Fruit fly (Drosophila melanogaster) whole organism, embryonic: ENCODE data around the gene CG10341.
A peak's percentile ranks its signal among the peaks of the same experiment; 100 is the strongest.

Experiments
- Atf6 ChIP-seq: fragments of 200-800 bp; sonication (Bioruptor generic); IDR thresholded peaks from 2 replicates; pipeline ENCODE4 v1.3.6; 2022; ENCODE audit warnings: missing biosample characterization, missing genetic modification characterization
- CG10366 ChIP-seq: fragments of 200-800 bp; sonication (Bioruptor generic); IDR thresholded peaks from 2 replicates; pipeline ENCODE4 v1.3.6; 2022; ENCODE audit warnings: missing biosample characterization, missing genetic modification characterization
- CG10543 ChIP-seq: fragments of 200-800 bp; sonication (Bioruptor generic); optimal IDR thresholded peaks from 3 replicates; lab custom pipeline; 2017; ENCODE audit warnings: missing biosample characterization, mild to moderate bottlenecking, missing genetic modification characterization, moderate library complexity
- CG10654 ChIP-seq: fragments of 200-800 bp; sonication (Bioruptor generic); optimal IDR thresholded peaks from 2 replicates; lab custom pipeline; 2016; ENCODE audit warnings: missing biosample characterization, missing genetic modification characterization
- CG12219 ChIP-seq: fragments of 200-800 bp; sonication (Bioruptor generic); optimal IDR thresholded peaks from 3 replicates; lab custom pipeline; 2018; ENCODE audit warnings: missing biosample characterization, mild to moderate bottlenecking, missing genetic modification characterization
- CG13296 ChIP-seq: fragments of 200-800 bp; sonication (Bioruptor generic); optimal IDR thresholded peaks from 3 replicates; lab custom pipeline; 2018; ENCODE audit warnings: missing biosample characterization, mild to moderate bottlenecking, missing genetic modification characterization
- CG13424 ChIP-seq: fragments of 200-800 bp; sonication (Bioruptor generic); optimal IDR thresholded peaks from 2 replicates; lab custom pipeline; 2019; ENCODE audit warnings: missing biosample characterization, mild to moderate bottlenecking, missing genetic modification characterization, moderate library complexity
- CG13894 ChIP-seq: fragments of 200-800 bp; sonication (Bioruptor generic); optimal IDR thresholded peaks from 3 replicates; lab custom pipeline; 2018; ENCODE audit warnings: missing biosample characterization, mild to moderate bottlenecking, missing genetic modification characterization, moderate library complexity
- CG14441 ChIP-seq: fragments of 200-800 bp; sonication (Bioruptor generic); IDR thresholded peaks from 2 replicates; pipeline ENCODE4 v1.3.6; 2022; ENCODE audit warnings: missing biosample characterization, missing genetic modification characterization
- CG14860 ChIP-seq: fragments of 200-800 bp; sonication (Bioruptor generic); IDR thresholded peaks from 3 replicates; pipeline ENCODE4 v1.3.6; 2022; ENCODE audit warnings: missing biosample characterization, missing genetic modification characterization; ENCODE audit not compliant: partially characterized antibody
- CG2199 ChIP-seq: fragments of 200-800 bp; sonication (Bioruptor generic); IDR thresholded peaks from 3 replicates; pipeline ENCODE4 v1.3.6; 2022; ENCODE audit warnings: missing biosample characterization, missing genetic modification characterization
- CG34224 ChIP-seq: fragments of 200-800 bp; sonication (Bioruptor generic); IDR thresholded peaks from 3 replicates; pipeline ENCODE4 v1.3.6; 2022; ENCODE audit warnings: missing biosample characterization, missing genetic modification characterization; ENCODE audit not compliant: partially characterized antibody
- CG3847 ChIP-seq: fragments of 200-800 bp; sonication (Bioruptor generic); IDR thresholded peaks from 2 replicates; pipeline ENCODE4 v1.3.6; 2022; ENCODE audit warnings: missing biosample characterization, missing genetic modification characterization
- CG4617 ChIP-seq: fragments of 200-800 bp; sonication (Bioruptor generic); optimal IDR thresholded peaks from 3 replicates; lab custom pipeline; 2016; ENCODE audit warnings: missing biosample characterization, missing genetic modification characterization, borderline replicate concordance
- CG6175 ChIP-seq: fragments of 200-800 bp; sonication (Bioruptor generic); IDR thresholded peaks from 3 replicates; pipeline ENCODE4 v1.3.6; 2022; ENCODE audit warnings: missing biosample characterization, missing genetic modification characterization
- CG6683 ChIP-seq: fragments of 200-800 bp; sonication (Bioruptor generic); optimal IDR thresholded peaks from 2 replicates; lab custom pipeline; 2017; ENCODE audit warnings: missing biosample characterization, mild to moderate bottlenecking, missing genetic modification characterization, missing genetic modification reagents
- CG7963 ChIP-seq: fragments of 200-800 bp; sonication (Bioruptor generic); IDR thresholded peaks from 3 replicates; pipeline ENCODE4 v1.3.6; 2022; ENCODE audit warnings: missing biosample characterization, missing genetic modification characterization; ENCODE audit not compliant: partially characterized antibody
- CG8290 ChIP-seq, 3 experiments: fragments of 200-800 bp; sonication (Bioruptor generic); optimal IDR thresholded peaks; 2 replicates each; lab custom pipeline; 2016 to 2019; ENCODE audit warnings: missing biosample characterization in 3 of 3, missing genetic modification characterization in 3 of 3, mild to moderate bottlenecking in 2 of 3, moderate library complexity in 1 of 3
- CG9215 ChIP-seq: fragments of 200-800 bp; sonication (Bioruptor generic); IDR thresholded peaks from 2 replicates; pipeline ENCODE4 v1.3.6; 2022; ENCODE audit warnings: missing biosample characterization, missing genetic modification characterization
- Ets65A ChIP-seq: fragments of 200-800 bp; sonication (Bioruptor generic); peaks from one replicate; lab custom pipeline; 2016; ENCODE audit warnings: missing biosample characterization, missing genetic modification characterization
- Fer1 ChIP-seq: fragments of 200-800 bp; sonication (Bioruptor generic); optimal IDR thresholded peaks from 2 replicates; lab custom pipeline; 2017; ENCODE audit warnings: missing biosample characterization, mild to moderate bottlenecking, missing genetic modification characterization
- Fer3 ChIP-seq: fragments of 200-800 bp; sonication (Bioruptor generic); optimal IDR thresholded peaks from 2 replicates; lab custom pipeline; 2018; ENCODE audit warnings: missing biosample characterization, mild to moderate bottlenecking, missing genetic modification characterization, moderate library complexity
- NC2α ChIP-seq: fragments of 200-800 bp; sonication (Bioruptor generic); optimal IDR thresholded peaks from 2 replicates; lab custom pipeline; 2016; ENCODE audit warnings: missing biosample characterization, missing genetic modification characterization
- NFAT ChIP-seq: fragments of 200-800 bp; sonication (Bioruptor generic); IDR thresholded peaks from 2 replicates; pipeline ENCODE4 v1.3.6; 2022; ENCODE audit warnings: missing biosample characterization, missing genetic modification characterization
- Neu2 ChIP-seq: fragments of 200-800 bp; sonication (Bioruptor generic); optimal IDR thresholded peaks from 3 replicates; lab custom pipeline; 2016; ENCODE audit warnings: missing biosample characterization, missing genetic modification characterization, borderline replicate concordance
- Optix ChIP-seq: fragments of 200-800 bp; sonication (Bioruptor generic); IDR thresholded peaks from 3 replicates; pipeline ENCODE4 v1.3.6; 2022; ENCODE audit warnings: missing biosample characterization, missing genetic modification characterization
- PHDP ChIP-seq: fragments of 200-800 bp; sonication (Bioruptor generic); optimal IDR thresholded peaks from 3 replicates; lab custom pipeline; 2018; ENCODE audit warnings: missing biosample characterization, mild to moderate bottlenecking, missing genetic modification characterization, moderate library complexity
- Poxn ChIP-seq: fragments of 200-800 bp; sonication (Bioruptor generic); IDR thresholded peaks from 2 replicates; pipeline ENCODE4 v1.3.6; 2022; ENCODE audit warnings: missing biosample characterization, missing genetic modification characterization
- Ptx1 ChIP-seq: fragments of 200-800 bp; sonication (Bioruptor generic); IDR thresholded peaks from 2 replicates; pipeline ENCODE4 v1.3.6; 2022; ENCODE audit warnings: missing biosample characterization, missing genetic modification characterization
- Sox102F ChIP-seq: fragments of 200-800 bp; sonication (Bioruptor generic); optimal IDR thresholded peaks from 2 replicates; lab custom pipeline; 2018; ENCODE audit warnings: missing biosample characterization, mild to moderate bottlenecking, missing genetic modification characterization, moderate library complexity
- Spps ChIP-seq: fragments of 200-800 bp; sonication (Bioruptor generic); optimal IDR thresholded peaks from 2 replicates; lab custom pipeline; 2018; ENCODE audit warnings: missing biosample characterization, mild to moderate bottlenecking, missing genetic modification characterization
- caup ChIP-seq: fragments of 200-800 bp; sonication (Bioruptor generic); optimal IDR thresholded peaks from 3 replicates; lab custom pipeline; 2017; ENCODE audit warnings: missing biosample characterization, mild to moderate bottlenecking, missing genetic modification characterization, moderate library complexity; ENCODE audit not compliant: severe bottlenecking
- dati ChIP-seq: fragments of 200-800 bp; sonication (Bioruptor generic); IDR thresholded peaks from 2 replicates; pipeline ENCODE4 v1.3.6; 2022; ENCODE audit warnings: missing biosample characterization, missing genetic modification characterization
- dm ChIP-seq: fragments of 200-800 bp; sonication (Bioruptor generic); optimal IDR thresholded peaks from 3 replicates; lab custom pipeline; 2016; ENCODE audit warnings: missing biosample characterization, missing genetic modification characterization
- fd64A ChIP-seq: fragments of 200-800 bp; sonication (Bioruptor generic); optimal IDR thresholded peaks from 3 replicates; lab custom pipeline; 2018; ENCODE audit warnings: missing biosample characterization, mild to moderate bottlenecking, missing genetic modification characterization
- fd96Cb ChIP-seq: fragments of 200-800 bp; sonication (Bioruptor generic); optimal IDR thresholded peaks from 2 replicates; lab custom pipeline; 2018; ENCODE audit warnings: missing biosample characterization, mild to moderate bottlenecking, missing genetic modification characterization, moderate library complexity
- grau ChIP-seq: fragments of 200-800 bp; optimal IDR thresholded peaks from 3 replicates; lab custom pipeline; 2019; ENCODE audit warnings: missing biosample characterization, mild to moderate bottlenecking, missing genetic modification characterization, moderate library complexity
- gro ChIP-seq: fragments of 200-800 bp; sonication (Bioruptor generic); optimal IDR thresholded peaks from 2 replicates; lab custom pipeline; 2016; ENCODE audit warnings: missing biosample characterization, missing genetic modification characterization
- insv ChIP-seq, 2 experiments: fragments of 200-800 bp; sonication (Bioruptor generic); optimal IDR thresholded peaks; 3 replicates each; lab custom pipeline; 2016 to 2018; ENCODE audit warnings: missing biosample characterization in 2 of 2, missing genetic modification characterization in 2 of 2
- nerfin-2 ChIP-seq: fragments of 200-800 bp; sonication (Bioruptor generic); IDR thresholded peaks from 2 replicates; pipeline ENCODE4 v1.3.6; 2022; ENCODE audit warnings: missing biosample characterization, missing genetic modification characterization; ENCODE audit not compliant: partially characterized antibody
- pros ChIP-seq: fragments of 200-800 bp; sonication (Bioruptor generic); optimal IDR thresholded peaks from 3 replicates; lab custom pipeline; 2019; ENCODE audit warnings: missing biosample characterization, mild to moderate bottlenecking, missing genetic modification characterization, moderate library complexity
- sens ChIP-seq: fragments of 200-800 bp; sonication (Bioruptor generic); peaks from one replicate; lab custom pipeline; 2016; ENCODE audit warnings: missing biosample characterization, missing genetic modification characterization
- seq ChIP-seq: fragments of 200-800 bp; sonication (Bioruptor generic); IDR thresholded peaks from 2 replicates; pipeline ENCODE4 v1.3.6; 2022; ENCODE audit warnings: missing biosample characterization, missing genetic modification characterization
- sqz ChIP-seq: fragments of 200-800 bp; sonication (Bioruptor generic); optimal IDR thresholded peaks from 3 replicates; lab custom pipeline; 2018; ENCODE audit warnings: missing biosample characterization, mild to moderate bottlenecking, missing genetic modification characterization
- sug ChIP-seq: fragments of 200-800 bp; optimal IDR thresholded peaks from 2 replicates; lab custom pipeline; 2019; ENCODE audit warnings: missing biosample characterization, mild to moderate bottlenecking, missing genetic modification characterization, moderate library complexity
- ttk ChIP-seq: fragments of 200-800 bp; sonication (Bioruptor generic); IDR thresholded peaks from 2 replicates; pipeline ENCODE4 v2.1.2; 2022; ENCODE audit warnings: missing biosample characterization, missing genetic modification characterization
- vnd ChIP-seq: fragments of 200-800 bp; sonication (Bioruptor generic); IDR thresholded peaks from 3 replicates; pipeline ENCODE4 v1.3.6; 2022; ENCODE audit warnings: missing biosample characterization, missing genetic modification characterization; ENCODE audit not compliant: partially characterized antibody
- zen ChIP-seq: fragments of 200-800 bp; sonication (Bioruptor generic); optimal IDR thresholded peaks from 3 replicates; lab custom pipeline; 2018; ENCODE audit warnings: missing biosample characterization, mild to moderate bottlenecking, missing genetic modification characterization, moderate library complexity

Gene CG10341

dm6 chr2L:18693877-18694723 is 4.4 kb upstream of the CG10341 start (continued):
- TF ChIP-seq fd96Cb (tag; lab: Kevin White, UChicago) = peak; percentile 23
- TF ChIP-seq sqz (GFP tag; lab: Kevin White, UChicago) = peak; percentile 99
- peak; percentile 49 for TF ChIP-seq Sox102F (GFP tag; lab: Kevin White, UChicago)
- peak; percentile 93 for TF ChIP-seq sens (GFP tag; lab: Kevin White, UChicago)
- no peak for TF ChIP-seq CG7963 (GFP tag; lab: Robert Waterston, UW)
- TF ChIP-seq nerfin-2 (GFP tag; lab: Robert Waterston, UW) = no peak
- TF ChIP-seq CG4617 = peak; percentile 17
- TF ChIP-seq Fer1 (GFP tag; lab: Kevin White, UChicago) = peak; percentile 59
- TF ChIP-seq NFAT (GFP tag; lab: Robert Waterston, UW) = peak; percentile 76
- peak; percentile 45; the same call in 1 of the 2 replicates for TF ChIP-seq Atf6 (GFP tag; lab: Robert Waterston, UW)
- TF ChIP-seq Poxn (GFP tag; lab: Robert Waterston, UW) = no peak
- peak; percentile 84 for TF ChIP-seq CG13894 (tag; lab: Kevin White, UChicago)
- TF ChIP-seq insv (GFP tag; optimal IDR thresholded peaks at IDR 0.05; lab: Kevin White, UChicago) = no peak
- peak; percentile 76 for TF ChIP-seq gro
- TF ChIP-seq CG12219 (GFP tag; lab: Kevin White, UChicago) = peak; percentile 58
- peak; percentile 89 for TF ChIP-seq Ets65A (GFP tag; lab: Kevin White, UChicago)
- TF ChIP-seq CG6175 = no peak
- TF ChIP-seq CG14860 (GFP tag; lab: Robert Waterston, UW) = no peak
- no peak for TF ChIP-seq Spps
- TF ChIP-seq grau = peak; percentile 46
- TF ChIP-seq CG2199 (GFP tag; lab: Robert Waterston, UW) = peak; percentile 74; the same call in 2 of the 3 replicates
- no peak for TF ChIP-seq fd64A (GFP tag; lab: Kevin White, UChicago)
- peak; percentile 100 for TF ChIP-seq sug
- TF ChIP-seq CG10543 (GFP tag; lab: Kevin White, UChicago) = peak; percentile 79
- peak; percentile 17 for TF ChIP-seq NC2α (GFP tag; lab: Kevin White, UChicago)
- TF ChIP-seq CG34224 (GFP tag; lab: Robert Waterston, UW) = no peak; the same call in 2 of the 3 replicates
- no peak for TF ChIP-seq pros (GFP tag; lab: Kevin White, UChicago)
- TF ChIP-seq caup = peak; percentile 62
- peak; percentile 24 for TF ChIP-seq CG8290 (GFP tag; optimal IDR thresholded peaks at IDR 0.05; lab: Kevin White, UChicago)
- TF ChIP-seq CG8290 (tag; optimal IDR thresholded peaks at IDR 0.05; lab: Kevin White, UChicago) = peak in 1 of 2 experiments; percentile 60
- TF ChIP-seq CG10366 = peak; percentile 68
- no peak for TF ChIP-seq vnd (GFP tag; lab: Robert Waterston, UW)
- peak; percentile 72 for TF ChIP-seq CG13296 (GFP tag; lab: Kevin White, UChicago)
- TF ChIP-seq Neu2 (GFP tag; lab: Kevin White, UChicago) = no peak
- peak; percentile 60 for TF ChIP-seq CG13424
- TF ChIP-seq dm (GFP tag; lab: Kevin White, UChicago) = peak; percentile 66
- peak; percentile 63 for TF ChIP-seq Ptx1 (GFP tag; lab: Robert Waterston, UW)
- no peak for TF ChIP-seq ttk (GFP tag; lab: Robert Waterston, UW)
- TF ChIP-seq CG9215 (GFP tag; lab: Robert Waterston, UW) = no peak
- TF ChIP-seq CG6683 (GFP tag; lab: Kevin White, UChicago) = no peak
- peak; percentile 55; the same call in 1 of the 2 replicates for TF ChIP-seq seq (GFP tag; lab: Robert Waterston, UW)
- peak; percentile 86 for TF ChIP-seq CG14441 (GFP tag; lab: Robert Waterston, UW)
- TF ChIP-seq CG3847 (GFP tag; lab: Robert Waterston, UW) = 0 out of 2 replicates have a peak, but pooled peaks have one; percentile 13
- peak; percentile 16 for TF ChIP-seq Fer3 (tag; lab: Kevin White, UChicago)
- peak; percentile 50 for TF ChIP-seq PHDP (tag; lab: Kevin White, UChicago)
- TF ChIP-seq CG10654 (GFP tag; lab: Kevin White, UChicago) = peak; percentile 4
- TF ChIP-seq Optix (GFP tag; lab: Robert Waterston, UW) = peak; percentile 80
- TF ChIP-seq zen (tag; lab: Kevin White, UChicago) = no peak
- TF ChIP-seq dati (GFP tag; lab: Robert Waterston, UW) = no peak
